Fruit fly (Drosophila melanogaster) S2 (cell line): ENCODE measurements around the gene Akap200.

ENCODE experiments used
- CG8478 ChIP-seq: fragments of >200 bp; optimal IDR thresholded peaks from 2 replicates; lab custom pipeline; 2018
- CTCF ChIP-seq, 2 experiments: fragments of >200 bp; optimal IDR thresholded peaks; 2 replicates each; lab custom pipeline; 2018

DNA sequence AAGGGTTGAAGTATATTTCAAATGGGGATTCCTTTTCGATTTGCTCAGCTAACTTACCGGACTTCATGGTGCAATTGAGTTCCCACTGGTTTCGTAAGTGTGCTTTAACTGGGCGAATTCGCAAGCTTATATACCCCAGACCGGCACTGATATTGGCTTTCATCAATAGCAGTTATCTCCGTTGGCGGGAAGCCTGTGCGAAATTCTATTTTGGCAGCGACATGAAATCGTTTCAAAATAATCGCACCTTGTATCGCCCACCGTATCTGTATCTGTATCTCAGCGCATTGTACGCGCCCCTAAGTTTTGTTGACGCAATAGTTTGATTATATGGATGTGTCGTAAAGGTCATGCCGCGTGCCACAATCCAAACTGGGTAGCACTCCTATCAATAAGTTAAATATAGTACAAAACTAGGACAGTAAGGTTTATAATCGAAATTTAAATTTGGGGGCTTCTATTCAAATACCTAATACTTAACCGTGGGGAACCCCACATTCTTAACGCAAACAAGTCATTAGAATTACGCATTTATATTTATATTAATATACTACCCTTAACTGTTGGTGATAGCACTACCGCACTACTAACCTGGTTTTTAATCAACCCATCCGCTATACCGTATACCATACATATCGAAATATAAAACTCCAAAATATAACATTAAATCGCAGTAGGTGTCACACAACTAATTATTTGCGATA lies 19.3 kb upstream of the Akap200 start, which contains the start of the genes Peritrophin-15a and CG13385:
- TF ChIP-seq CTCF (optimal IDR thresholded peaks at IDR 0.05; lab: Kevin White, UChicago) (no peak), CG8478 (lab: Kevin White, UChicago) (no peak)
